Worm (Caenorhabditis elegans) whole organism, L4/young adult: Measurements from ENCODE around the gene T20B3.1.

Experiments
- W03F9.2 ChIP-seq: fragments of 150-350 bp; optimal IDR thresholded peaks from 2 replicates; lab custom pipeline; 2014; ENCODE audit warnings: missing biosample characterization, missing genetic modification characterization
- dao-5 ChIP-seq: sonication (generic microtip); optimal IDR thresholded peaks from 2 replicates; lab custom pipeline; 2016; ENCODE audit warnings: missing genotype, missing genetic modification characterization, moderate library complexity, missing compliant biosample characterization
- him-1 ChIP-seq: sonication (generic microtip); optimal IDR thresholded peaks from 2 replicates; lab custom pipeline; 2016; ENCODE audit warnings: missing genotype, missing genetic modification reagents, missing genetic modification characterization, missing compliant biosample characterization

Gene T20B3.1

ce11 chrV:16834989-16835388, 19.6 kb downstream of the T20B3.1 start, which contains the start of gene tni-3:
tni-3 (minus strand) TSS chrV:16835128.
- no peak for TF ChIP-seq W03F9.2
- no peak for TF ChIP-seq dao-5 (tag; lab: Kevin White, UChicago)
- TF ChIP-seq him-1 (tag; lab: Kevin White, UChicago): no peak

- TF ChIP-seq dao-5 (tag; lab: Kevin White, UChicago): no peak
- TF ChIP-seq him-1 (tag; lab: Kevin White, UChicago): no peak
- TF ChIP-seq W03F9.2: no peak
Measured at ce11 chrV:16836100-16836499, 20.7 kb downstream of the T20B3.1 start.

- TF ChIP-seq him-1 (tag; lab: Kevin White, UChicago) (no peak), dao-5 (tag; lab: Kevin White, UChicago) (no peak), W03F9.2 (no peak)
Measured at ce11 chrV:16838435-16838834, 23.1 kb downstream of the T20B3.1 start.

DNA sequence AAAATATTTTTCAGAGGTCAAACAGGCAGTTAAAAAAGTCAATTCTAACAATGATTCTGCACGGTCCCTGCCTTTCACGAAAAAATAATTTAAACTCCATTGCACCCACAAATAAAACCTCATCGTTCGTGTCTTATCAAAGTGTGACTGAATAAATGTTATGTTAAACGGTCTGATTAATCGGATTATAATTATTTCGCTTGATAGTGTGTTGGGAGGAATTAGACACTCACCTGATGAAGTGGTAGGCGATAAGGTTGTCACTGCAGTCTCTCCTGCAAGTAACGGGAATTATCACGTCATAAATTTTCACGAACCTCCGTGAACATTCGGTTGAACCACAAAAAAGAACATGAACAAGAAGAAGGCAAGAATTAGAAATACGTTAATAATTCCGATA, 24.9 kb downstream of the T20B3.1 start:
- TF ChIP-seq W03F9.2 (no peak), him-1 (tag; lab: Kevin White, UChicago) (no peak), dao-5 (tag; lab: Kevin White, UChicago) (no peak)

- TF ChIP-seq dao-5 (tag; lab: Kevin White, UChicago) (no peak), him-1 (tag; lab: Kevin White, UChicago) (no peak), W03F9.2 (no peak)
Measured at ce11 chrV:16840961-16841360, 25.6 kb downstream of the T20B3.1 start, which contains the start of gene clec-40. clec-40 (minus strand) TSS chrV:16841061.

- TF ChIP-seq dao-5 (tag; lab: Kevin White, UChicago) (no peak), him-1 (tag; lab: Kevin White, UChicago) (no peak), W03F9.2 (no peak)
Measured at ce11 chrV:16842941-16843340, 27.6 kb downstream of the T20B3.1 start, which contains the start of gene clec-25. clec-25 (plus strand) TSS chrV:16843241.

- TF ChIP-seq him-1 (tag; lab: Kevin White, UChicago) (no peak), W03F9.2 (no peak), dao-5 (tag; lab: Kevin White, UChicago) (no peak)
Measured at ce11 chrV:16848498-16848897, 33.1 kb downstream of the T20B3.1 start, which contains the start of the genes clec-36 and clec-26. clec-36 (minus strand) TSS chrV:16848598. clec-26 (plus strand) TSS chrV:16848611.

- TF ChIP-seq dao-5 (tag; lab: Kevin White, UChicago): no peak
- TF ChIP-seq him-1 (tag; lab: Kevin White, UChicago): no peak
- no peak for TF ChIP-seq W03F9.2
Measured at ce11 chrV:16852002-16852401, 36.6 kb downstream of the T20B3.1 start, which contains the start of gene clec-37. clec-37 (minus strand) TSS chrV:16852102.

DNA sequence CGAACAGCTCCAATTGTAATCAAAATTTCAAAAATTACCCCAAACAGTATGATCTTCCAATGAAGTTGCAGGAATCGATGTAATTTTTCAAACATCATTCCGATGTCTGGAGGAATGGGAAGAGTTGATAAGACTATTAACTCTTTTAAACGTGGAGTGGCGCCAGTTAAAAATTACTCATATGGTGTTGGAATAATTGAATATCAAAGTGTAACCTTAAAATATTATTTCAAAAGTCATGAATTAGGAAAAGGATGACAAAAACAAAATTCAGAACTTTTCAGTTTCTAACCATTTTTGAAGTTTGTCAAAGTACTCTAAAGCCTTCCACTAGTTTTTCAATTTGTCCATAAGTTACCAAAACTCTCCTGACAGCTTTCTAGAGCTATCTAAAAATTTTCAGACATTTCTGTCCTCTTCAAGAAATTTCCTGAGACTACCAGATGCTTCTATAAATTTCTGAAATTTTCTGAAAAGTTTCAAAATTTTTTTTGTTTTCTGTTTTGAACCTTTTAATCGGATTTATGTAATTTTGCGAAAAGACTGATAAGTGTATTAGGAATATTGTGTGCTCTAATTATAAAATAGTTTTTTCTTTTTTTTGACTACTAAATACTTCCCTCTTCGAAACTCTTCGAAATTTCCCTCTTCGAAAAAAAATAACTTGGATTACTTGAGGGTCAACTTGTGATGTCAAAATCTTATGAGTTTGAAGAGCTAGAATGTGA, 38.8 kb downstream of the T20B3.1 start, which contains the start of the genes clec-35 and clec-27:
Gene clec-35, minus strand, starts transcription at position 101 of the 728 bp plus-strand sequence.
Gene clec-27, plus strand, starts transcription at position 678 of the 728 bp plus-strand sequence.
- TF ChIP-seq him-1 (tag; lab: Kevin White, UChicago): no peak
- no peak for TF ChIP-seq W03F9.2
- TF ChIP-seq dao-5 (tag; lab: Kevin White, UChicago): no peak

DNA sequence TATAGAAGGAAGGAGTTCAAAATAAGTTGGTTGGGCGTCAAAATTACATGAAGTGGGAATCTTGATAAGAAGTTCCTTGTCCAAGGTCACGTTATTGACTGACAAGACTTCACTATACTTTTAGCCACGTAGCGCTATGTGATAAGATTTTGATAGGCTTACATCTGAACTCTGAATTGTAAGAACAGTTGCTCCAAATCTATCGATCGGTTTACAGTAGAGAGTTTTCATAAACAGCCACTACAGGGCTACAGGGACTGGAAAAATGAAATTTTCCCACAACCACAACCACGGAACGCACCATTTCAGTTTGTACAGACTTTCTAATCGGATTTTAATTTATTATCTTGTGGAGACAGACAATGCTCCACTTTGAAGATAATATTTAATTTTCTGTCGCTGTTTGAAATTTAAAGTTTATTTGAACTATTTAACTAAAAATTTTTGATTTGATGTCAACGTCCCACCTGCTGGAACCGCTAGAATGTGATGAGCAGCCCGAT, 42.7 kb downstream of the T20B3.1 start, which contains the start of the genes clec-31 and clec-22:
Gene clec-31, minus strand, starts transcription at position 101 of the 503 bp plus-strand sequence.
Gene clec-22, plus strand, starts transcription at position 453 of the 503 bp plus-strand sequence.
- TF ChIP-seq W03F9.2 (no peak), him-1 (tag; lab: Kevin White, UChicago) (no peak), dao-5 (tag; lab: Kevin White, UChicago) (no peak)

DNA sequence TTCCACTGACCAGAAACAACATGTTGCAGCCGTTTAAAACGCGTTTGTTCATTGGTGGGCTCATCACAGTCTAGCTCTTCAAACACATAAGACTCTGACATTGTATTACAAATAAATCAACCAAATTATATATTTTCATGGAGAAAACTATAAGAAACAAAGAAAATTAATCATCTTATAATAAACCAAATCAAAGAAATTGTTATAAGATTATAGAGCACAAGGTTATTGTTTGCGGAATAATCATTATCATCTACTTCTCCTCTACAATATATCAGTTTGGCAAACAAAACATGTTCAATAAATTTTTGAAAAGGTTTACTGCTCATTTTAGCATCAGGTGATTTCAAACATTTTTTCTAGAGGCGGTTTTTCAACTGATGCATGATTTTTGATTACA, 46.4 kb downstream of the T20B3.1 start, which contains the start of the genes clec-32 and clec-24:
Gene clec-32, minus strand, starts transcription at position 101 of the 400 bp plus-strand sequence.
Gene clec-24, plus strand, starts transcription at position 294 of the 400 bp plus-strand sequence.
- TF ChIP-seq him-1 (tag; lab: Kevin White, UChicago) (no peak), dao-5 (tag; lab: Kevin White, UChicago) (no peak), W03F9.2 (no peak)

- no peak for TF ChIP-seq W03F9.2
- no peak for TF ChIP-seq dao-5 (tag; lab: Kevin White, UChicago)
Measured at ce11 chrV:16865404-16865803, 50.0 kb downstream of the T20B3.1 start, which contains the start of gene clec-28. clec-28 (plus strand) TSS chrV:16865704.

DNA sequence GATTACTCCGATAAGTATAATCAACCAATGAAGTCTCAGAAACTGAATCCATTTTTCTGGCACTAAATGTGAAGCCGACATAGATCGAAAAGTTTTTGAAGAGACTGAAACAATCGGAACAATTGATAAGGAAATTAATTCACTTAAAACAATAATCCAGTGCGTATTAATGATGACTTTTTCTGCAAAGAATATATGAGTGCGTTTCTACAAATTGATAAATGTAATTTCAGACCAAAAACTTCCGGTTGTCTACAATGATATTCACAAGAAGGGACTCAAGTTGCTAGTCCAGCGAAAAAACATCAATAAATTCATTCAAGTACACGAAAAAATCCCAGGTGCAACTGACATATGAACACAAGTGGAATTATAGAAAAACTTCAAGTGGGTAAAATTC, 54.4 kb downstream of the T20B3.1 start, which contains the start of gene clec-33:
Gene clec-33, minus strand, starts transcription at position 101 of the 400 bp plus-strand sequence.
- TF ChIP-seq him-1 (tag; lab: Kevin White, UChicago) (no peak), W03F9.2 (no peak), dao-5 (tag; lab: Kevin White, UChicago) (no peak)
